Fruit fly (Drosophila melanogaster) whole organism, embryonic: ENCODE results near the gene CG15480.

Experiments used
- CG12391 ChIP-seq: fragments of 200-800 bp; sonication (Bioruptor generic); optimal IDR thresholded peaks from 3 replicates; lab custom pipeline; 2018; ENCODE audit warnings: missing biosample characterization, mild to moderate bottlenecking, missing genetic modification characterization, moderate library complexity
- CG9797 ChIP-seq: fragments of 200-800 bp; sonication (Bioruptor generic); optimal IDR thresholded peaks from 3 replicates; lab custom pipeline; 2018; ENCODE audit warnings: missing biosample characterization, mild to moderate bottlenecking, missing genetic modification characterization
- Rfx ChIP-seq: fragments of 200-800 bp; sonication (Bioruptor generic); IDR thresholded peaks from 2 replicates; pipeline ENCODE4 v1.3.6; 2022; ENCODE audit warnings: missing biosample characterization, missing genetic modification characterization
- esg ChIP-seq: fragments of 200-800 bp; sonication (Bioruptor generic); conservative IDR thresholded peaks from 2 replicates; pipeline ENCODE4 v1.3.6; 2022; ENCODE audit warnings: missing biosample characterization, missing genetic modification characterization
- grn ChIP-seq: fragments of 200-800 bp; sonication (Bioruptor generic); optimal IDR thresholded peaks from 3 replicates; lab custom pipeline; 2017; ENCODE audit warnings: missing biosample characterization, missing genetic modification characterization
- nau ChIP-seq: fragments of 200-800 bp; sonication (Bioruptor generic); optimal IDR thresholded peaks from 3 replicates; lab custom pipeline; 2017; ENCODE audit warnings: missing biosample characterization, mild to moderate bottlenecking, missing genetic modification characterization, missing genetic modification reagents
- nerfin-2 ChIP-seq: fragments of 200-800 bp; sonication (Bioruptor generic); IDR thresholded peaks from 2 replicates; pipeline ENCODE4 v1.3.6; 2022; ENCODE audit warnings: missing biosample characterization, missing genetic modification characterization; ENCODE audit not compliant: partially characterized antibody
- repo ChIP-seq: fragments of 200-800 bp; sonication (Bioruptor generic); optimal IDR thresholded peaks from 2 replicates; lab custom pipeline; 2016; ENCODE audit warnings: missing biosample characterization, missing genetic modification characterization
- shn ChIP-seq: fragments of 200-800 bp; sonication (Bioruptor generic); optimal IDR thresholded peaks from 3 replicates; lab custom pipeline; 2016; ENCODE audit warnings: missing biosample characterization, missing genetic modification characterization
- sqz ChIP-seq: fragments of 200-800 bp; sonication (Bioruptor generic); optimal IDR thresholded peaks from 3 replicates; lab custom pipeline; 2018; ENCODE audit warnings: missing biosample characterization, mild to moderate bottlenecking, missing genetic modification characterization
- vnd ChIP-seq: fragments of 200-800 bp; sonication (Bioruptor generic); IDR thresholded peaks from 3 replicates; pipeline ENCODE4 v1.3.6; 2022; ENCODE audit warnings: missing biosample characterization, missing genetic modification characterization; ENCODE audit not compliant: partially characterized antibody

- TF ChIP-seq nau (GFP tag; lab: Kevin White, UChicago) (no peak), esg (no peak), sqz (no peak), CG9797 (no peak), repo (no peak), grn (GFP tag; lab: Kevin White, UChicago) (no peak), Rfx (GFP tag; lab: Robert Waterston, UW) (peak; percentile 19; the same call in 1 of the 2 replicates), nerfin-2 (GFP tag; lab: Robert Waterston, UW) (no peak), shn (GFP tag; lab: Kevin White, UChicago) (peak; percentile 5), vnd (GFP tag; lab: Robert Waterston, UW) (no peak), CG12391 (tag; lab: Kevin White, UChicago) (no peak)
Measured at dm6 chr2L:13205256-13205655, 19.8 kb downstream of the CG15480 start.
